Worm (Caenorhabditis elegans): Measurements from ENCODE around the gene hda-2.

Gene hda-2

DNA sequence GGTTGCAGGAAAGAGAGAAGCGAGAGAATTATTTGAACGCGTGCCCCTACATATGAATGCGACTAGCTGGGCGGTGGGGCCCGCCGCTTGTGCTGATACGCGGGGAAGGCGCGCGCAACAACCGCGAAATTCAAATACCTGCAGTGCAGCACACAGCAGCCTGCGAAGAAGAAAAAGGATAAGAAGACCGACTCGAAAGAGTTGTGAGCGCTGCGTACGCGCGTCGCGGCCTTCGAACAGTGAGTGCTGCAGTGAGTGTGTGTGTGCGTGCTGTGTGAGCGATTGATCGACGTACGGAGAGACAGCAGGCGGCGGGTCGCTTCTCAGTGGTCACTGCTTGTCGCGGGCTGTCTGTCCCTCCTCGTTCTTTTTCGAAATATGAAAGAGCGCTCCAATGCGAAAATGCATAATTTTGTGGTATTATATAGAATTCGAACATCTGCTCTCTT is 5.9 kb upstream of the hda-2 start (continued):
- no peak for TF ChIP-seq F49E8.2 (tag; optimal IDR thresholded peaks at IDR 0.05; ENCODE audit: insufficient read depth)
- 0 out of 2 replicates have a peak, but pooled peaks have one; percentile 14 for TF ChIP-seq madf-8 (GFP tag; conservative IDR thresholded peaks at IDR 0.05)
- no peak for TF ChIP-seq bed-2 (GFP tag; IDR thresholded peaks at IDR 0.05)
- TF ChIP-seq ama-1 (optimal IDR thresholded peaks at IDR 0.05), result no peak
- TF ChIP-seq ama-1 (GFP tag; optimal IDR thresholded peaks at IDR 0.05), result peak in 1 of 2 experiments; percentile 18
- TF ChIP-seq ztf-28 (GFP tag; IDR thresholded peaks at IDR 0.05), result peak; percentile 41; the same call in 1 of the 2 replicates
- peak; percentile 83 for TF ChIP-seq atf-7 (tag; optimal IDR thresholded peaks at IDR 0.05)
- TF ChIP-seq lir-1 (GFP tag; conservative IDR thresholded peaks at IDR 0.05), result peak; percentile 95
- TF ChIP-seq F57A8.1 (GFP tag; optimal IDR thresholded peaks at IDR 0.05), result no peak
- TF ChIP-seq snpc-1.1 (tag; optimal IDR thresholded peaks at IDR 0.05; ENCODE audit: insufficient read depth), result no peak
- peak; percentile 86 for TF ChIP-seq somi-1 (GFP tag; optimal IDR thresholded peaks at IDR 0.05)
- peak; percentile 83 for TF ChIP-seq repo-1 (tag; optimal IDR thresholded peaks at IDR 0.05)
- TF ChIP-seq lag-1 (GFP tag; IDR thresholded peaks at IDR 0.05), result no peak
- TF ChIP-seq nhr-120 (GFP tag; IDR thresholded peaks at IDR 0.05), result no peak
- TF ChIP-seq aptf-2 (GFP tag; conservative IDR thresholded peaks at IDR 0.05), result no peak
- TF ChIP-seq xnd-1 (tag; optimal IDR thresholded peaks at IDR 0.05), result no peak
- TF ChIP-seq F23B12.7 (tag; optimal IDR thresholded peaks at IDR 0.05; ENCODE audit: insufficient read depth), result peak; percentile 22
- TF ChIP-seq ZK185.1 (tag; optimal IDR thresholded peaks at IDR 0.05; ENCODE audit: poor library complexity, severe bottlenecking), result peak; percentile 41
- TF ChIP-seq athp-1 (tag; optimal IDR thresholded peaks at IDR 0.05), result peak; percentile 82
- TF ChIP-seq F39B2.1 (GFP tag; IDR thresholded peaks at IDR 0.05), result no peak
- TF ChIP-seq ztf-18 (tag; optimal IDR thresholded peaks at IDR 0.05), result peak; percentile 78
- peak; percentile 75; the same call in 1 of the 2 replicates for TF ChIP-seq ztf-6 (GFP tag; IDR thresholded peaks at IDR 0.05)
- peak; percentile 15 for TF ChIP-seq ets-4 (GFP tag; optimal IDR thresholded peaks at IDR 0.05)
- TF ChIP-seq hmg-1.2 (GFP tag; IDR thresholded peaks at IDR 0.05), result peak; percentile 68
- TF ChIP-seq dox-1 (GFP tag; IDR thresholded peaks at IDR 0.05), result peak; percentile 94
- no peak for TF ChIP-seq ztf-25 (GFP tag; IDR thresholded peaks at IDR 0.05)
- TF ChIP-seq F33H1.4 (GFP tag; IDR thresholded peaks at IDR 0.05), result peak; percentile 38
- peak; percentile 38; the same call in 1 of the 2 replicates for TF ChIP-seq madf-6 (GFP tag; IDR thresholded peaks at IDR 0.05)
- no peak for TF ChIP-seq nhr-179 (tag; optimal IDR thresholded peaks at IDR 0.05)
- peak; percentile 72 for TF ChIP-seq ztf-22 (GFP tag; optimal IDR thresholded peaks at IDR 0.05)
- TF ChIP-seq K12H6.12 (tag; optimal IDR thresholded peaks at IDR 0.05), result peak; percentile 98
- peak; percentile 81 for TF ChIP-seq F52B5.7 (tag; optimal IDR thresholded peaks at IDR 0.05)
- peak in 1 of 3 experiments; percentile 89 for TF ChIP-seq lin-35 (GFP tag; optimal IDR thresholded peaks at IDR 0.05)
- peak; percentile 60 for TF ChIP-seq ceh-91 (GFP tag; IDR thresholded peaks at IDR 0.05)
- no peak for TF ChIP-seq ceh-58 (GFP tag; IDR thresholded peaks at IDR 0.05)
- peak; percentile 22 for TF ChIP-seq ztf-3 (GFP tag; optimal IDR thresholded peaks at IDR 0.05)
- no peak for TF ChIP-seq rpc-1 (optimal IDR thresholded peaks at IDR 0.05)
- TF ChIP-seq rpc-1 (tag; optimal IDR thresholded peaks at IDR 0.05), result no peak
- TF ChIP-seq B0261.1 (tag; optimal IDR thresholded peaks at IDR 0.05), result no peak

DNA sequence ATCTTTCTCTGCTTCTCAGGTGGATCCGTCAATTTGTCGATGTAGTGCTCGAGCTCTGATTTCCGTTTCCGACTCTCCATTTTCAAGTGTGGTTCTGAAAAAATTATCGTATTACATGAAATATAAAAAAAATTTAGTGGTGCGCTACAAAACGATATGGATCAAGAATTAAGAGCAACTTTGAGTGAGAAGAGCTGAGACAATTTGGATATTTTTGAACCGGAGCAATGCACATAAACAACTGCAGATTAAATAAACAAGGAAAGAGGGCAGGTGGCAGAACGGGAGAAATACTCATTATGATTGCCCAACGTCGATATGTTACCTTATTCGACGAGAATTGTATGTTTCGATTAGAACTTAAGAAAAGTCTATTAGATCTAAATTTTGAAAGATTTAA is 5.3 kb upstream of the hda-2 start, which contains the start of gene swsn-7:
Gene swsn-7 (minus strand): TSS at position 101 of the 400 bp plus-strand sequence.
- no peak for TF ChIP-seq bed-1 (GFP tag; IDR thresholded peaks at IDR 0.05)
- no peak for TF ChIP-seq efl-1 (GFP tag; optimal IDR thresholded peaks at IDR 0.05)
- TF ChIP-seq hmg-20 (GFP tag; IDR thresholded peaks at IDR 0.05), result no peak
- TF ChIP-seq nhr-120 (GFP tag; IDR thresholded peaks at IDR 0.05), result no peak
- TF ChIP-seq snpc-1.1 (tag; optimal IDR thresholded peaks at IDR 0.05; ENCODE audit: insufficient read depth), result no peak
- no peak for TF ChIP-seq cebp-1 (GFP tag; IDR thresholded peaks at IDR 0.05)
- no peak for TF ChIP-seq cebp-1 (tag; optimal IDR thresholded peaks at IDR 0.05)
- TF ChIP-seq dpff-1 (tag; optimal IDR thresholded peaks at IDR 0.05), result no peak
- no peak for TF ChIP-seq tbp1 (GFP tag; optimal IDR thresholded peaks at IDR 0.05)
- no peak for TF ChIP-seq sptf-2 (GFP tag; optimal IDR thresholded peaks at IDR 0.05)
- no peak for TF ChIP-seq madf-8 (GFP tag; conservative IDR thresholded peaks at IDR 0.05)
- no peak for TF ChIP-seq pbrm-1 (GFP tag; IDR thresholded peaks at IDR 0.05)
- no peak for TF ChIP-seq madf-3 (GFP tag; IDR thresholded peaks at IDR 0.05)
- no peak for TF ChIP-seq hlh-12 (tag; optimal IDR thresholded peaks at IDR 0.05)
- TF ChIP-seq dpl-1 (GFP tag; optimal IDR thresholded peaks at IDR 0.05), result no peak
- TF ChIP-seq F57C9.4 (tag; optimal IDR thresholded peaks at IDR 0.05), result no peak

Measured in whole organism, young adult.